Worm (Caenorhabditis elegans) whole organism, early embryonic: ENCODE data around the gene Y60A3A.25.

ENCODE experiments used
- B0310.2 ChIP-seq: sonication (generic microtip); optimal IDR thresholded peaks from 2 replicates; lab custom pipeline; 2016; ENCODE audit warnings: mild to moderate bottlenecking, missing genetic modification characterization, missing compliant biosample characterization
- aly-1 ChIP-seq: sonication (generic microtip); optimal IDR thresholded peaks from 2 replicates; lab custom pipeline; 2016; ENCODE audit warnings: missing genetic modification characterization, missing compliant biosample characterization
- ama-1 ChIP-seq: fragments of 150-350 bp; optimal IDR thresholded peaks from 2 replicates; lab custom pipeline; 2014
- ceh-36 ChIP-seq: sonication (generic microtip); optimal IDR thresholded peaks from 2 replicates; lab custom pipeline; 2016; ENCODE audit warnings: missing genetic modification characterization, inconsistent platforms, missing compliant biosample characterization
- flt-1 ChIP-seq: fragments of 200-800 bp; sonication (Bioruptor generic); IDR thresholded peaks from 2 replicates; pipeline ENCODE4 v1.3.6; 2022; ENCODE audit warnings: missing genetic modification characterization, missing compliant biosample characterization
- hmbx-1 ChIP-seq: sonication (generic microtip); optimal IDR thresholded peaks from 2 replicates; lab custom pipeline; 2016; ENCODE audit warnings: mild to moderate bottlenecking, missing genetic modification characterization, missing compliant biosample characterization
- hmg-4 ChIP-seq: fragments of 200-800 bp; sonication (Bioruptor generic); optimal IDR thresholded peaks from 2 replicates; lab custom pipeline; 2018; ENCODE audit warnings: mild to moderate bottlenecking, missing genetic modification characterization, missing compliant biosample characterization
- sea-1 ChIP-seq: fragments of 200-800 bp; sonication (Bioruptor generic); conservative IDR thresholded peaks from 2 replicates; pipeline ENCODE4 v1.3.6; 2022; ENCODE audit warnings: missing genetic modification characterization, missing compliant biosample characterization
- tbx-37 ChIP-seq: fragments of 200-800 bp; sonication (Bioruptor generic); conservative IDR thresholded peaks from 2 replicates; pipeline ENCODE4 v1.3.6; 2022; ENCODE audit warnings: missing genetic modification reagents, missing genetic modification characterization, missing compliant biosample characterization
- tra-4 ChIP-seq: sonication (generic microtip); optimal IDR thresholded peaks from 2 replicates; lab custom pipeline; 2017; ENCODE audit warnings: missing genetic modification characterization, missing compliant biosample characterization

- TF ChIP-seq tbx-37 (no peak), flt-1 (no peak), ceh-36 (tag; lab: Kevin White, UChicago) (no peak), tra-4 (tag; lab: Kevin White, UChicago) (no peak), aly-1 (tag; lab: Kevin White, UChicago) (no peak), B0310.2 (tag; lab: Kevin White, UChicago) (no peak), hmbx-1 (no peak), hmg-4 (no peak), ama-1 (lab: Kevin White, UChicago) (no peak), sea-1 (no peak)
These were observed 8.2 kb upstream of the Y60A3A.25 start for ce11 chrV:20002194-20002593.
